Worm (Caenorhabditis elegans) whole organism, L4 larva: ENCODE data around the gene F33E11.2.

ENCODE experiments used
- ama-1 ChIP-seq: fragments of 150-350 bp; optimal IDR thresholded peaks from 2 replicates; lab custom pipeline; 2014; ENCODE audit warnings: inconsistent platforms, mixed read lengths
- ces-1 ChIP-seq: fragments of 150-350 bp; sonication (generic microtip); optimal IDR thresholded peaks from 4 replicates; lab custom pipeline; 2014; ENCODE audit warnings: missing biosample characterization, missing genetic modification reagents, missing genetic modification characterization
- egl-27 ChIP-seq: sonication (generic microtip); optimal IDR thresholded peaks from 3 replicates; lab custom pipeline; 2017; ENCODE audit warnings: missing biosample characterization, missing genetic modification reagents, missing genetic modification characterization
- lin-29 ChIP-seq: fragments of 200-800 bp; sonication (Bioruptor generic); IDR thresholded peaks from 2 replicates; pipeline ENCODE4 v1.3.6; 2022; ENCODE audit warnings: missing genetic modification reagents, missing genetic modification characterization, missing compliant biosample characterization
- nhr-28 ChIP-seq: fragments of 150-350 bp; optimal IDR thresholded peaks from 2 replicates; lab custom pipeline; 2014; ENCODE audit warnings: missing biosample characterization, missing genetic modification characterization
- pha-4 ChIP-seq, 2 experiments: fragments of 150-350 bp in 1 of 2; fragments of 200-800 bp in 1 of 2; sonication (Bioruptor generic) in 1 of 2; IDR thresholded peaks in 1 of 2; optimal IDR thresholded peaks in 1 of 2; 2 replicates each; pipeline versions ENCODE4 v1.3.6 to Lab custom; 2014 to 2022; ENCODE audit warnings: missing genetic modification characterization in 2 of 2, missing genetic modification reagents in 2 of 2, missing biosample characterization in 1 of 2, missing compliant biosample characterization in 1 of 2
- skn-1 ChIP-seq: fragments of 150-350 bp; optimal IDR thresholded peaks from 2 replicates; lab custom pipeline; 2014; ENCODE audit warnings: missing biosample characterization, missing genetic modification characterization
- snpc-4 ChIP-seq: fragments of 150-350 bp; optimal IDR thresholded peaks from 2 replicates; lab custom pipeline; 2014; ENCODE audit warnings: missing biosample characterization, missing genetic modification characterization
- unc-130 ChIP-seq: sonication (generic microtip); optimal IDR thresholded peaks from 2 replicates; lab custom pipeline; 2016; ENCODE audit warnings: missing genetic modification reagents, missing genetic modification characterization, missing compliant biosample characterization
- unc-62 ChIP-seq, 3 experiments: fragments of 150-350 bp in 1 of 3; sonication (generic microtip); optimal IDR thresholded peaks in 2 of 3; peaks in 1 of 3; 1 replicate in 1 of 3; 2 replicates in 2 of 3; lab custom pipeline; 2014 to 2017; ENCODE audit warnings: missing biosample characterization in 3 of 3, missing genetic modification characterization in 3 of 3, missing genetic modification reagents in 3 of 3, missing genotype in 1 of 3
- zag-1 ChIP-seq: fragments of 150-350 bp; optimal IDR thresholded peaks from 2 replicates; lab custom pipeline; 2014; ENCODE audit warnings: missing biosample characterization, missing genetic modification characterization

ce11 chrV:260334-260733 lies 37.4 kb upstream of the F33E11.2 start:
- TF ChIP-seq skn-1 (tag; lab: Kevin White, UChicago): no peak
- TF ChIP-seq nhr-28 (tag; lab: Kevin White, UChicago): peak; percentile 41
- TF ChIP-seq egl-27 (tag; lab: Kevin White, UChicago): no peak
- TF ChIP-seq ces-1 (GFP tag; lab: Kevin White, UChicago): no peak
- no peak for TF ChIP-seq unc-62 (GFP tag; optimal IDR thresholded peaks at IDR 0.05 in 1 of 2; lab: Kevin White, UChicago)
- no peak for TF ChIP-seq unc-62 (tag; optimal IDR thresholded peaks at IDR 0.05; lab: Kevin White, UChicago)
- TF ChIP-seq unc-130 (GFP tag; lab: Kevin White, UChicago): no peak
- TF ChIP-seq pha-4 (GFP tag; IDR thresholded peaks at IDR 0.05; lab: Robert Waterston, UW): 0 out of 2 replicates have a peak, but pooled peaks have one; percentile 10
- no peak for TF ChIP-seq pha-4 (tag; optimal IDR thresholded peaks at IDR 0.05; lab: Kevin White, UChicago)
- no peak for TF ChIP-seq lin-29
- no peak for TF ChIP-seq ama-1
- TF ChIP-seq snpc-4 (tag; lab: Kevin White, UChicago): no peak
- no peak for TF ChIP-seq zag-1
